Worm (Caenorhabditis elegans) whole organism, L2 larva: ENCODE measurements around the gene F09C6.11.

Experiments used
- F13H6.1 ChIP-seq: sonication (generic microtip); optimal IDR thresholded peaks from 2 replicates; lab custom pipeline; 2016; ENCODE audit warnings: missing genetic modification characterization, missing compliant biosample characterization
- R02D3.7 ChIP-seq: fragments of 150-350 bp; optimal IDR thresholded peaks from 2 replicates; lab custom pipeline; 2014; ENCODE audit warnings: missing biosample characterization, missing genetic modification characterization
- Y55F3AM.14 ChIP-seq: fragments of 200-800 bp; sonication (Bioruptor generic); optimal IDR thresholded peaks from 2 replicates; lab custom pipeline; 2018; ENCODE audit warnings: mild to moderate bottlenecking, missing genetic modification characterization, missing compliant biosample characterization
- ZK546.5 ChIP-seq: sonication (generic microtip); optimal IDR thresholded peaks from 2 replicates; lab custom pipeline; 2017; ENCODE audit warnings: missing biosample characterization, missing genetic modification characterization
- alr-1 ChIP-seq: fragments of 150-350 bp; optimal IDR thresholded peaks from 2 replicates; lab custom pipeline; 2014; ENCODE audit warnings: missing biosample characterization, missing genetic modification characterization
- blmp-1 ChIP-seq: sonication (generic microtip); optimal IDR thresholded peaks from 2 replicates; lab custom pipeline; 2017; ENCODE audit warnings: missing genetic modification characterization, mild to moderate bottlenecking, missing compliant biosample characterization, antibody characterized with exemption, moderate library complexity; ENCODE audit not compliant: insufficient read depth
- ceh-82 ChIP-seq: fragments of 150-350 bp; optimal IDR thresholded peaks from 2 replicates; lab custom pipeline; 2014; ENCODE audit warnings: missing biosample characterization, missing genetic modification characterization
- dmd-4 ChIP-seq: sonication (generic microtip); optimal IDR thresholded peaks from 2 replicates; lab custom pipeline; 2017; ENCODE audit warnings: missing biosample characterization, missing genetic modification characterization
- egl-27 ChIP-seq: sonication (generic microtip); optimal IDR thresholded peaks from 3 replicates; lab custom pipeline; 2017; ENCODE audit warnings: missing biosample characterization, missing genetic modification reagents, missing genetic modification characterization
- elt-1 ChIP-seq: fragments of 150-350 bp; optimal IDR thresholded peaks from 2 replicates; lab custom pipeline; 2014; ENCODE audit warnings: missing biosample characterization, missing genetic modification characterization
- elt-3 ChIP-seq: sonication (generic microtip); optimal IDR thresholded peaks from 2 replicates; lab custom pipeline; 2017; ENCODE audit warnings: missing biosample characterization, missing genetic modification characterization
- lin-11 ChIP-seq: fragments of 150-350 bp; sonication (generic microtip); optimal IDR thresholded peaks from 2 replicates; lab custom pipeline; 2014; ENCODE audit warnings: missing biosample characterization, missing genetic modification characterization, inconsistent platforms, mixed read lengths
- lin-39 ChIP-seq: fragments of 150-350 bp; optimal IDR thresholded peaks from 2 replicates; lab custom pipeline; 2014; ENCODE audit warnings: missing biosample characterization, missing genetic modification reagents, missing genetic modification characterization
- lsy-2 ChIP-seq, 2 experiments: fragments of 150-350 bp in 1 of 2; sonication (generic microtip) in 1 of 2; optimal IDR thresholded peaks; 2 replicates each; lab custom pipeline; 2014 to 2017; ENCODE audit warnings: missing biosample characterization in 2 of 2, missing genetic modification characterization in 2 of 2
- mab-5 ChIP-seq: fragments of 150-350 bp; optimal IDR thresholded peaks from 2 replicates; lab custom pipeline; 2014; ENCODE audit warnings: missing biosample characterization, missing genetic modification characterization
- nhr-11 ChIP-seq: fragments of 150-350 bp; optimal IDR thresholded peaks from 2 replicates; lab custom pipeline; 2014; ENCODE audit warnings: missing biosample characterization, missing genetic modification characterization
- nhr-23 ChIP-seq: fragments of 150-350 bp; optimal IDR thresholded peaks from 2 replicates; lab custom pipeline; 2014; ENCODE audit warnings: missing biosample characterization, missing genetic modification reagents, missing genetic modification characterization
- nhr-237 ChIP-seq: fragments of 150-350 bp; optimal IDR thresholded peaks from 2 replicates; lab custom pipeline; 2014; ENCODE audit warnings: missing biosample characterization, missing genetic modification characterization
- nhr-25 ChIP-seq: fragments of 150-350 bp; sonication (generic microtip); optimal IDR thresholded peaks from 3 replicates; lab custom pipeline; 2014; ENCODE audit warnings: missing biosample characterization, missing genetic modification characterization
- nhr-77 ChIP-seq: fragments of 150-350 bp; optimal IDR thresholded peaks from 2 replicates; lab custom pipeline; 2014; ENCODE audit warnings: missing biosample characterization, missing genetic modification characterization
- peb-1 ChIP-seq: fragments of 150-350 bp; optimal IDR thresholded peaks from 2 replicates; lab custom pipeline; 2014; ENCODE audit warnings: missing biosample characterization, missing genetic modification characterization
- sem-4 ChIP-seq: fragments of 150-350 bp; optimal IDR thresholded peaks from 2 replicates; lab custom pipeline; 2014; ENCODE audit warnings: missing biosample characterization, missing genetic modification reagents, missing genetic modification characterization
- sma-3 ChIP-seq: sonication (generic microtip); optimal IDR thresholded peaks from 2 replicates; lab custom pipeline; 2016; ENCODE audit warnings: missing genetic modification reagents, missing genetic modification characterization, missing compliant biosample characterization
- sma-9 ChIP-seq, 2 experiments: fragments of 150-350 bp in 1 of 2; sonication (generic microtip) in 1 of 2; optimal IDR thresholded peaks; 2 replicates each; lab custom pipeline; 2014 to 2016; ENCODE audit warnings: missing genetic modification characterization in 2 of 2, mild to moderate bottlenecking in 1 of 2, missing biosample characterization in 1 of 2, missing compliant biosample characterization in 1 of 2, missing genetic modification reagents in 1 of 2, moderate library complexity in 1 of 2
- snpc-4 ChIP-seq: fragments of 150-350 bp; optimal IDR thresholded peaks from 2 replicates; lab custom pipeline; 2014; ENCODE audit warnings: missing biosample characterization, missing genetic modification characterization
- unc-39 ChIP-seq: fragments of 150-350 bp; optimal IDR thresholded peaks from 2 replicates; lab custom pipeline; 2014; ENCODE audit warnings: missing biosample characterization, missing genetic modification characterization
- unc-55 ChIP-seq: fragments of 150-350 bp; sonication (generic microtip); optimal IDR thresholded peaks from 3 replicates; lab custom pipeline; 2014; ENCODE audit warnings: missing biosample characterization, missing genetic modification reagents, missing genetic modification characterization
- unc-62 ChIP-seq: fragments of 150-350 bp; optimal IDR thresholded peaks from 2 replicates; lab custom pipeline; 2014; ENCODE audit warnings: missing biosample characterization, missing genetic modification reagents, missing genetic modification characterization
- zag-1 ChIP-seq: fragments of 150-350 bp; optimal IDR thresholded peaks from 2 replicates; lab custom pipeline; 2014; ENCODE audit warnings: missing biosample characterization, missing genetic modification characterization
- ztf-11 ChIP-seq: sonication (generic microtip); optimal IDR thresholded peaks from 2 replicates; lab custom pipeline; 2017; ENCODE audit warnings: missing biosample characterization, missing genetic modification characterization

The F09C6.11 gene

DNA sequence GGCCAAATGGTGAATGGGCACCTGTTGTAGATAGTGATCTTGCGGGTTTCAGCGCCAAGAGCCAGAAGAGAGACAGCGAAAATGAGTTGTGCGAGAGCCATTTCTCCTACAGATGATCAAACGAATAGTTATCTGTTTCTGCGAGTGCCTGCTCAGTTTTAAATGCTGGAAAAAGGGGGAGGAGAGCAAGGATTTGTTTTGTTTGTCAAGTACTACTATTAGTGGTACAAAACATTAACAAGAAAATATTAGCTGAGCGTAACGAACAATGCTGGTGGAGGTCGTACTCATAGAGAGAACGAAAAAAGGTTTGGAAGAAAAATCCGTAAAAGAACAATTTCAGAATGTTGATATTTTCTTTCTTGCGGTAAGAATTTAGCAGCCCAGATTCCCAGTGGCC lies 10.7 kb downstream of the F09C6.11 start, which contains the start of gene thn-4:
Gene thn-4 (minus strand): TSS at position 101 of the 400 bp plus-strand sequence.
- TF ChIP-seq lsy-2 (tag; optimal IDR thresholded peaks at IDR 0.05; lab: Kevin White, UChicago) (no peak), R02D3.7 (tag; lab: Kevin White, UChicago) (no peak), elt-3 (tag; lab: Kevin White, UChicago) (no peak), sma-9 (GFP tag; optimal IDR thresholded peaks at IDR 0.05; lab: Kevin White, UChicago) (no peak), sma-9 (tag; optimal IDR thresholded peaks at IDR 0.05; lab: Kevin White, UChicago) (no peak)

- no peak for TF ChIP-seq peb-1 (tag; lab: Kevin White, UChicago)
- no peak for TF ChIP-seq sem-4 (tag; lab: Kevin White, UChicago)
- TF ChIP-seq unc-39 (tag; lab: Kevin White, UChicago): no peak
- no peak for TF ChIP-seq R02D3.7 (tag; lab: Kevin White, UChicago)
- no peak for TF ChIP-seq nhr-23
- TF ChIP-seq Y55F3AM.14: no peak
- TF ChIP-seq lsy-2 (tag; optimal IDR thresholded peaks at IDR 0.05; lab: Kevin White, UChicago): no peak
Measured at ce11 chrV:16869740-16870139, 12.4 kb downstream of the F09C6.11 start, which contains the start of gene clec-33. Gene clec-33 (minus strand): TSS chrV:16869840.

DNA sequence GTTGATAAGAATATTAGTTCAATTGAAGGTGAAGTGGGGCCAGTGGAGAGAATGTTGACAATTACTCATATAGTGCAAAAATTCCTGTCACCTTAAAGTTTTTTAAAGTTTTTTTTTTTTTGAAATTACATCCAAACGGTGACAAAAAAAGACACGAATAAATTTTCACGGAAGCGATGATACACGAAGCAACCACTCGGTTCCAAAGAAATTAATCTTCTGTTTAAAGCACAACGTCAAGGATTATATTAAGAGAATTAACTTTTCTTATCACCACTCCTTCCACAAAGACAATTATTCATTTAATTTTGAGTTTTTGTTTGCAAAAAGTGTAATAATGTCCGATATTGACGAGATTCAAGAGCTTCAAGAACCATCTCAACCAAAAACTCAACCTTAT lies 16.7 kb downstream of the F09C6.11 start, which contains the start of gene clec-28:
Gene clec-28 (plus strand): TSS at position 301 of the 400 bp plus-strand sequence.
- TF ChIP-seq lin-11 (tag; lab: Kevin White, UChicago) (no peak), snpc-4 (tag; lab: Kevin White, UChicago) (no peak), dmd-4 (tag; lab: Kevin White, UChicago) (no peak), unc-55 (no peak), mab-5 (no peak), nhr-25 (tag; lab: Kevin White, UChicago) (no peak), unc-39 (tag; lab: Kevin White, UChicago) (no peak), Y55F3AM.14 (no peak), blmp-1 (tag; lab: Kevin White, UChicago) (no peak), ceh-82 (no peak), nhr-11 (tag; lab: Kevin White, UChicago) (no peak), sma-9 (GFP tag; optimal IDR thresholded peaks at IDR 0.05; lab: Kevin White, UChicago) (no peak), sma-9 (tag; optimal IDR thresholded peaks at IDR 0.05; lab: Kevin White, UChicago) (no peak)

- TF ChIP-seq sma-9 (GFP tag; optimal IDR thresholded peaks at IDR 0.05; lab: Kevin White, UChicago) (no peak), sma-9 (tag; optimal IDR thresholded peaks at IDR 0.05; lab: Kevin White, UChicago) (no peak), egl-27 (tag; lab: Kevin White, UChicago) (no peak), ZK546.5 (tag; lab: Kevin White, UChicago) (no peak), unc-62 (no peak), nhr-23 (no peak), Y55F3AM.14 (no peak), ceh-82 (no peak), nhr-77 (tag; lab: Kevin White, UChicago) (no peak), ztf-11 (tag; lab: Kevin White, UChicago) (no peak), elt-3 (tag; lab: Kevin White, UChicago) (no peak)
Measured at ce11 chrV:16861719-16862118, 20.4 kb downstream of the F09C6.11 start, which contains the start of the genes clec-32 and clec-24. Gene clec-32 (minus strand): TSS chrV:16861819. Gene clec-24 (plus strand): TSS chrV:16862012.

ce11 chrV:16857977-16858479 lies 24.1 kb downstream of the F09C6.11 start, which contains the start of the genes clec-31 and clec-22:
Gene clec-31 (minus strand): TSS chrV:16858077.
Gene clec-22 (plus strand): TSS chrV:16858429.
- TF ChIP-seq F13H6.1 (tag; lab: Kevin White, UChicago): no peak
- TF ChIP-seq elt-1 (tag; lab: Kevin White, UChicago): no peak
- TF ChIP-seq nhr-237 (tag; lab: Kevin White, UChicago): no peak
- no peak for TF ChIP-seq zag-1 (tag; lab: Kevin White, UChicago)
- no peak for TF ChIP-seq nhr-23
- no peak for TF ChIP-seq lin-39 (tag; lab: Kevin White, UChicago)
- TF ChIP-seq nhr-11 (tag; lab: Kevin White, UChicago): no peak
- no peak for TF ChIP-seq alr-1 (tag; lab: Kevin White, UChicago)
- TF ChIP-seq sma-3 (GFP tag; lab: Kevin White, UChicago): no peak
- TF ChIP-seq ZK546.5 (tag; lab: Kevin White, UChicago): no peak
- no peak for TF ChIP-seq ztf-11 (tag; lab: Kevin White, UChicago)
